Fruit fly (Drosophila melanogaster): ENCODE results near the gene CG4928.

dm6 chrX:16906065-16906464 is 6.9 kb upstream of the CG4928 start:
- TF ChIP-seq woc (GFP tag; optimal IDR thresholded peaks at IDR 0.05): no peak
- TF ChIP-seq OdsH (GFP tag; optimal IDR thresholded peaks at IDR 0.05): no peak
- TF ChIP-seq lola (GFP tag; optimal IDR thresholded peaks at IDR 0.05): no peak
- no peak for TF ChIP-seq br (GFP tag; optimal IDR thresholded peaks at IDR 0.05)
- TF ChIP-seq brk (GFP tag; optimal IDR thresholded peaks at IDR 0.05): no peak
- no peak for TF ChIP-seq Dif (GFP tag; optimal IDR thresholded peaks at IDR 0.05; ENCODE audit: partially characterized antibody)
- TF ChIP-seq CrebA (GFP tag; optimal IDR thresholded peaks at IDR 0.05; ENCODE audit: borderline replicate concordance): no peak
- TF ChIP-seq h (GFP tag; optimal IDR thresholded peaks at IDR 0.05): no peak
- TF ChIP-seq psq (GFP tag; optimal IDR thresholded peaks at IDR 0.05): no peak
